Worm (Caenorhabditis elegans): ENCODE data around the gene F49H12.4.

- TF ChIP-seq dao-5 (tag; optimal IDR thresholded peaks at IDR 0.05) (no peak), him-1 (tag; optimal IDR thresholded peaks at IDR 0.05) (no peak), W03F9.2 (tag; optimal IDR thresholded peaks at IDR 0.05) (no peak)
Observed at ce11 chrX:2079536-2079935, at the start of gene F49H12.4.
